Worm (Caenorhabditis elegans): ENCODE data around the gene F53F1.3.

- TF ChIP-seq sea-1 (GFP tag; conservative IDR thresholded peaks at IDR 0.05): no peak
- TF ChIP-seq F13C5.2 (tag; optimal IDR thresholded peaks at IDR 0.05): no peak
- no peak for TF ChIP-seq pes-1 (GFP tag; IDR thresholded peaks at IDR 0.05)
- TF ChIP-seq ama-1 (optimal IDR thresholded peaks at IDR 0.05): no peak
- no peak for TF ChIP-seq tbx-11 (GFP tag; IDR thresholded peaks at IDR 0.05)
- no peak for TF ChIP-seq flt-1 (GFP tag; IDR thresholded peaks at IDR 0.05)
- no peak for TF ChIP-seq hmg-4 (GFP tag; optimal IDR thresholded peaks at IDR 0.05)
- no peak for TF ChIP-seq aly-1 (tag; optimal IDR thresholded peaks at IDR 0.05)
- no peak for TF ChIP-seq B0310.2 (tag; optimal IDR thresholded peaks at IDR 0.05)
- TF ChIP-seq ets-7 (tag; optimal IDR thresholded peaks at IDR 0.05): no peak
- TF ChIP-seq ceh-13 (GFP tag; optimal IDR thresholded peaks at IDR 0.05): no peak
- TF ChIP-seq tra-4 (tag; optimal IDR thresholded peaks at IDR 0.05): no peak
- no peak for TF ChIP-seq scrt-1 (GFP tag; IDR thresholded peaks at IDR 0.05)
- no peak for TF ChIP-seq hmbx-1 (tag; optimal IDR thresholded peaks at IDR 0.05)
These were observed 6.4 kb upstream of the F53F1.3 start for ce11 chrV:13401669-13402068.

All from whole organism, early embryonic.